Fruit fly (Drosophila melanogaster): ENCODE data around the gene Uba4.

DNA sequence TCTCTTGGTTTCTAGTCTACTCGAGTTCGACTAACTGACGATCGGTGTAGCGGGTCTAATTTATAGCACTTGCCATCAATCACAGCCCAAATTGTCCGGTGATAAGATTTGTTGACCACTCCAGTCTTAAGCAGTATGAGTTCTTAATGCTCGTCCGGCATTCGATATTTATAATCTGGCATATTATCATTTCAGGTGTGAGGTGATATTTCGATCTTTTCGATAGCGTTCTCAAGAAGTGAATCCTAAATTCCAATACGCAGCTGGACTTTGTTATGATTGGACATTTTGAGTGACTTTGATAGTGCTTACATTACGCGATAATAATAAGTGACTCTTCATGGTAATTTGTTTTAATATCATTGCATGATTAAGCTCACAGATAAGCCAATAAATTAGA lies 20.9 kb upstream of the Uba4 start, which contains the start of gene Bace:
- TF ChIP-seq jim (GFP tag; optimal IDR thresholded peaks at IDR 0.05) (no peak), Hr83 (GFP tag; optimal IDR thresholded peaks at IDR 0.05; ENCODE audit: poor library complexity, severe bottlenecking) (no peak), psq (GFP tag; optimal IDR thresholded peaks at IDR 0.05) (no peak), sv (GFP tag; optimal IDR thresholded peaks at IDR 0.05) (no peak), HLH106 (tag; optimal IDR thresholded peaks at IDR 0.05) (no peak), brk (GFP tag; optimal IDR thresholded peaks at IDR 0.05) (no peak), Dfd (GFP tag; optimal IDR thresholded peaks at IDR 0.05) (no peak), CrebA (GFP tag; optimal IDR thresholded peaks at IDR 0.05; ENCODE audit: borderline replicate concordance) (no peak)

Data from whole organism, wandering third instar larva.